Worm (Caenorhabditis elegans) whole organism, L4/young adult: Measurements from ENCODE around the gene rbm-26.

Experiments used
- W03F9.2 ChIP-seq: fragments of 150-350 bp; optimal IDR thresholded peaks from 2 replicates; lab custom pipeline; 2014; ENCODE audit warnings: missing biosample characterization, missing genetic modification characterization
- dao-5 ChIP-seq: sonication (generic microtip); optimal IDR thresholded peaks from 2 replicates; lab custom pipeline; 2016; ENCODE audit warnings: missing genotype, missing genetic modification characterization, moderate library complexity, missing compliant biosample characterization
- him-1 ChIP-seq: sonication (generic microtip); optimal IDR thresholded peaks from 2 replicates; lab custom pipeline; 2016; ENCODE audit warnings: missing genotype, missing genetic modification reagents, missing genetic modification characterization, missing compliant biosample characterization

rbm-26 gene

DNA sequence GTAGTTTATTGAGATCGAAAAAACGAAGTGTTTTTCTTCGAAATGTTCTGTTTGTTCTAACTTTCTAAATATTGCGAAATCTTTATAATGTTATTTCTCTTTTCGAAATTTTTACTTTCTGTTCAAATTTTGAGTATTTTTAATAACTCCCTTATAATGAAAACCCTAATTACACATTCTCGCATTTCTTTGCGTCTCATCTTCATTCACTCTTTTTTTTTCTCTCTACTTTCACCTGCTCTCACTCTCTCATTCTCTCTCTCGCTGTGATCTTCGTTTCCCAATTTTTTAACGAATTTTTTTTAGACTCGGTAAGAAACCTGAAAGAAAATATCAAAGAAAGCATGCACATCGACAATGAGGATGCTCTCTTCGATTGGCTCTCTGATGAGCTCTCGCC lies at the start of gene rbm-26:
rbm-26 (plus strand) TSS at position 301 of the 400 bp plus-strand sequence.
- TF ChIP-seq W03F9.2 = no peak
- no peak for TF ChIP-seq him-1 (tag; lab: Kevin White, UChicago)
- no peak for TF ChIP-seq dao-5 (tag; lab: Kevin White, UChicago)

ce11 chrIII:5663521-5663920 lies 47.8 kb upstream of the rbm-26 start:
- no peak for TF ChIP-seq him-1 (tag; lab: Kevin White, UChicago)
- peak; percentile 72 for TF ChIP-seq W03F9.2

ce11 chrIII:5663933-5664332 lies 47.4 kb upstream of the rbm-26 start, which contains the start of gene par-3:
Gene par-3, plus strand, starts transcription at chrIII:5664233.
- TF ChIP-seq him-1 (tag; lab: Kevin White, UChicago) (no peak), W03F9.2 (no peak), dao-5 (tag; lab: Kevin White, UChicago) (no peak)

DNA sequence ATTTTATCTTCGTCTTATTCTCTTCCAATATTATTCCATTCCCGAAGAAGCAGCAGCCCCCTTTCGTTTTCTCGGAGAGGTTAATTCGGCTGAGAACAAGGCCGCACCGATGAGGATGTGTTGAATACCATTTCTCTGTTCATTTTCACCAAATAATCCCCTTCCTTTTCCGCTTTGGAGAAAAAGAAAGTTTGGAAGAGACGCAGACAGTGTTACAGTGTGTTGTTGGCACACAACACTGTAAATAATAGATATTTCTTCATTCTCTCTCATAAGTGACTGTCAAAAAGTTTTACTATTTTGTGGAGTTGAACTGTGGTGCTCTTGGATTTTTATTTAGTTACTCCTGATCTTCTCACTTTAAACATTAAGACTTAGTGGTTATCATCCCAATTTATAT lies 46.1 kb upstream of the rbm-26 start:
- TF ChIP-seq W03F9.2 (no peak), dao-5 (tag; lab: Kevin White, UChicago) (no peak), him-1 (tag; lab: Kevin White, UChicago) (no peak)

DNA sequence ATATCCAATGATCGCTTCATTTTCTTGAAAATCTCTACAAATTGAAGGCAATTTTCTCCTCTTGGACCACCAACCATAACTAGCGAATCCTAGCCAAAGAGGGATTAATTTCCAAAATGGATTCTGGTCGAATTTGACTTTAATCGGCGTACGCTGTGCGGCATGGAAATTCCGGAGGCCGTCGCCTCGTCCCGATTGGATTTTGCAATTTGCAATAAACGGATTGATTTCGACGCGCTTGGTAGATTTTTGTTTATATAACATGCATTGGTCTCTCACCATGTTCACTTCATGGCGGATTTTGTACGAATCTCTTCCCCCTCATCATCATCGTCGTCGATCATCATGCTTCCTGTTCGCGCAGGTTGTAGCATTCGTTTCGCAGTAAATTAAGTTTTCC lies 45.6 kb upstream of the rbm-26 start:
- no peak for TF ChIP-seq W03F9.2
- TF ChIP-seq him-1 (tag; lab: Kevin White, UChicago) = no peak
- no peak for TF ChIP-seq dao-5 (tag; lab: Kevin White, UChicago)

ce11 chrIII:5667952-5668489 lies 43.3 kb upstream of the rbm-26 start:
- no peak for TF ChIP-seq dao-5 (tag; lab: Kevin White, UChicago)
- TF ChIP-seq W03F9.2 = no peak
- no peak for TF ChIP-seq him-1 (tag; lab: Kevin White, UChicago)

DNA sequence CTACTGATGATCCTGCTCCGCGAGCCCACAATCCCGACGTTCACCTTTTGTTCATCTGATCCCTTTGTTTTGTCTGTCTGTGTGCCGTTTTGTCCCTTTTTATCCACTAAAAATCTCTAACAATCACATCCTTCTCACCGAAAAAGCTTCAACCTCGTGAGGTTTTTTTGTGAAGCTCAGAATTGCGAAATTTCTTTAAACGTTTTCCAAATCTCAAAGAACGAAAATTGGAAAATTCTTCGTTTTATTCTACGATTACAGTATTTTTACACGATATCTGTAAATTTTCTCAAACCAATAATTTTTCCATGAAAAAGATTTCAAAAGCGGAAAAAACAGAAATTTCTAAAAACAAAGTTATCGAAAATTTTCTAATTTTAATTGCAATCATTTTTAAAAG lies 37.1 kb upstream of the rbm-26 start:
- no peak for TF ChIP-seq W03F9.2
- TF ChIP-seq him-1 (tag; lab: Kevin White, UChicago) = no peak
- TF ChIP-seq dao-5 (tag; lab: Kevin White, UChicago) = no peak

- no peak for TF ChIP-seq him-1 (tag; lab: Kevin White, UChicago)
- TF ChIP-seq W03F9.2 = no peak
- TF ChIP-seq dao-5 (tag; lab: Kevin White, UChicago) = no peak
Observed at ce11 chrIII:5675384-5675984, 35.9 kb upstream of the rbm-26 start.

DNA sequence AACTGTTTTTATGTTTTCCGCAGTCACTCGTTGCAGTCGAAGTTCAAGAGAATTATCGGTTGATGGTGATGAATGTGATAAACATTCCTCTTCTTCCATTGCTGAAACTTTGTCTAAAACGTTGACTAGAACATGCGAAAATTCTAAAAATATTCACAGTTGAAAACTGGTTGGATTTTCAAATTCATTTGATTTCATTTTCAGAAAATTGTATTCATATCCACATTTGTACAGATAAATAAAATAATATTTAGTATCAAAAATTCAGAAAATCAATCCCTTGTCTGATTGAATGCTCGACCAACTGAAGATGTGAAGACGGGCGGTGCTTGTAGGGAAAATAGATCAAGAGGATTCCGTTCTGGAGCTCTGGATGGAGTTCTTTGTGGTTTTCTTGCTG lies 33.6 kb upstream of the rbm-26 start, which contains the start of gene F54E7.9:
F54E7.9 (minus strand) TSS at position 101 of the 400 bp plus-strand sequence.
- no peak for TF ChIP-seq W03F9.2
- TF ChIP-seq him-1 (tag; lab: Kevin White, UChicago) = no peak
- TF ChIP-seq dao-5 (tag; lab: Kevin White, UChicago) = no peak

DNA sequence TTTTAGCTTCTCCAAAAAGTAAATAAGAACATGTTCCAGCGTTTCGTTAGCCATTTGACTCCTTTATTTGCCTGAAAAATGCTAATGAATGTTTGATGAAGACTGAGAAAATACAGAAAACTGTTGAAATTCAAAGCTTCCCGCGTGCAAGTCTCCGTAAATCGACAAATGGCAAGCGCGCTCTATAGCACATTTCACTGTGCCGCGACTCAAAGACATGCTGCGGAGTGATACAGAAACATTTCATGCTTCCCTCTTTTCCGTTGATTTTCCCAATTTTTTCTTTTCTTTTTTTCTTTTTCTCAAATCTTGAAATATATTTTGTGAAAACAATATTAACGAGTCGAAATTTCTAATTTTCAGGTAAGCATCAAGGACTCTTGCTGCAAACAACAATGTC lies 32.4 kb upstream of the rbm-26 start, which contains the start of the genes ska-3 and rps-12:
ska-3 (minus strand) TSS at position 71 of the 400 bp plus-strand sequence.
rps-12 (plus strand) TSS at position 364 of the 400 bp plus-strand sequence.
- TF ChIP-seq W03F9.2 = peak; percentile 98
- peak; percentile 99 for TF ChIP-seq him-1 (tag; lab: Kevin White, UChicago)
- TF ChIP-seq dao-5 (tag; lab: Kevin White, UChicago) = no peak

- no peak for TF ChIP-seq dao-5 (tag; lab: Kevin White, UChicago)
- TF ChIP-seq W03F9.2 = no peak
- TF ChIP-seq him-1 (tag; lab: Kevin White, UChicago) = no peak
Observed at ce11 chrIII:5680141-5680540, 31.2 kb upstream of the rbm-26 start, which contains the start of gene pst-2. Gene pst-2, plus strand, starts transcription at chrIII:5680433.

ce11 chrIII:5683998-5684397 lies 27.3 kb upstream of the rbm-26 start, which contains the start of gene rcan-1:
Gene rcan-1, minus strand, starts transcription at chrIII:5684098.
- TF ChIP-seq him-1 (tag; lab: Kevin White, UChicago) = no peak
- no peak for TF ChIP-seq dao-5 (tag; lab: Kevin White, UChicago)
- no peak for TF ChIP-seq W03F9.2

ce11 chrIII:5688246-5688645 lies 23.1 kb upstream of the rbm-26 start:
- TF ChIP-seq him-1 (tag; lab: Kevin White, UChicago) = no peak
- TF ChIP-seq dao-5 (tag; lab: Kevin White, UChicago) = no peak
- no peak for TF ChIP-seq W03F9.2

ce11 chrIII:5691826-5692225 lies 19.5 kb upstream of the rbm-26 start:
- TF ChIP-seq him-1 (tag; lab: Kevin White, UChicago) = no peak
- no peak for TF ChIP-seq dao-5 (tag; lab: Kevin White, UChicago)
- TF ChIP-seq W03F9.2 = no peak
